Worm (Caenorhabditis elegans) whole organism, L1 larva: ENCODE measurements around the gene tftc-3.

Experiments used
- C34B4.2 ChIP-seq: sonication (generic microtip); optimal IDR thresholded peaks from 2 replicates; lab custom pipeline; 2017; ENCODE audit warnings: mild to moderate bottlenecking, missing genetic modification characterization, missing compliant biosample characterization
- aha-1 ChIP-seq: fragments of 150-350 bp; optimal IDR thresholded peaks from 2 replicates; lab custom pipeline; 2014; ENCODE audit warnings: missing biosample characterization, missing genetic modification characterization
- blmp-1 ChIP-seq: fragments of 150-350 bp; optimal IDR thresholded peaks from 2 replicates; lab custom pipeline; 2014; ENCODE audit warnings: missing biosample characterization, missing genetic modification characterization
- ceh-63 ChIP-seq: fragments of 200-800 bp; sonication (Bioruptor generic); optimal IDR thresholded peaks from 2 replicates; lab custom pipeline; 2018; ENCODE audit warnings: mild to moderate bottlenecking, missing genetic modification characterization, missing compliant biosample characterization
- ceh-82 ChIP-seq, 3 experiments: fragments of 150-350 bp in 1 of 3; sonication (generic microtip) in 2 of 3; optimal IDR thresholded peaks; 2 replicates each; lab custom pipeline; 2014 to 2017; ENCODE audit warnings: missing biosample characterization in 3 of 3, missing genetic modification characterization in 3 of 3
- ceh-90 ChIP-seq: sonication (generic microtip); optimal IDR thresholded peaks from 2 replicates; lab custom pipeline; 2016; ENCODE audit warnings: missing genetic modification characterization, missing compliant biosample characterization
- dpl-1 ChIP-seq, 3 experiments: fragments of 150-350 bp in 2 of 3; sonication (generic microtip) in 1 of 3; optimal IDR thresholded peaks; 2 replicates each; lab custom pipeline; 2014 to 2017; ENCODE audit warnings: missing biosample characterization in 3 of 3, missing genetic modification characterization in 3 of 3, missing genetic modification reagents in 3 of 3
- dsc-1 ChIP-seq: sonication (generic microtip); optimal IDR thresholded peaks from 2 replicates; lab custom pipeline; 2016; ENCODE audit warnings: mild to moderate bottlenecking, missing genetic modification characterization, missing compliant biosample characterization
- efl-1 ChIP-seq, 4 experiments: fragments of 150-350 bp; optimal IDR thresholded peaks in 3 of 4; peaks in 1 of 4; 1 replicate in 1 of 4; 2 replicates in 3 of 4; lab custom pipeline; 2014; ENCODE audit warnings: missing biosample characterization in 2 of 4, missing genetic modification characterization in 2 of 4, missing genetic modification reagents in 2 of 4
- efl-3 ChIP-seq: fragments of 200-800 bp; sonication (Bioruptor generic); optimal IDR thresholded peaks from 2 replicates; lab custom pipeline; 2018; ENCODE audit warnings: mild to moderate bottlenecking, missing genetic modification characterization, missing compliant biosample characterization
- egl-13 ChIP-seq: sonication (generic microtip); optimal IDR thresholded peaks from 2 replicates; lab custom pipeline; 2016; ENCODE audit warnings: missing genotype, missing genetic modification reagents, missing genetic modification characterization, missing compliant biosample characterization
- egl-27 ChIP-seq, 2 experiments: fragments of 150-350 bp in 1 of 2; sonication (generic microtip); optimal IDR thresholded peaks; 3 replicates each; lab custom pipeline; 2017 to 2018; ENCODE audit warnings: missing biosample characterization in 2 of 2, missing genetic modification characterization in 2 of 2, missing genetic modification reagents in 2 of 2
- elt-2 ChIP-seq: sonication (generic microtip); optimal IDR thresholded peaks from 2 replicates; lab custom pipeline; 2016; ENCODE audit warnings: missing genetic modification characterization, mild to moderate bottlenecking, inconsistent platforms, missing compliant biosample characterization, missing genetic modification reagents
- elt-3 ChIP-seq, 6 experiments: fragments of 150-350 bp in 1 of 6; sonication (generic microtip); optimal IDR thresholded peaks; 2 replicates each; lab custom pipeline; 2017 to 2018; ENCODE audit warnings: missing biosample characterization in 6 of 6, missing genetic modification characterization in 6 of 6, inconsistent platforms in 1 of 6
- fkh-10 ChIP-seq: sonication (generic microtip); optimal IDR thresholded peaks from 2 replicates; lab custom pipeline; 2017; ENCODE audit warnings: missing biosample characterization, missing genetic modification reagents, missing genetic modification characterization
- hlh-17 ChIP-seq: fragments of 200-800 bp; sonication (Bioruptor generic); optimal IDR thresholded peaks from 2 replicates; lab custom pipeline; 2018; ENCODE audit warnings: missing genetic modification characterization, mild to moderate bottlenecking, missing compliant biosample characterization, moderate library complexity, borderline replicate concordance
- isw-1 ChIP-seq: fragments of 200-800 bp; sonication (Bioruptor generic); IDR thresholded peaks from 2 replicates; pipeline ENCODE4 v1.3.6; 2022; ENCODE audit warnings: missing genetic modification characterization, missing compliant biosample characterization
- jun-1 ChIP-seq: fragments of 150-350 bp; optimal IDR thresholded peaks from 2 replicates; lab custom pipeline; 2014; ENCODE audit warnings: missing biosample characterization, missing genetic modification reagents, missing genetic modification characterization
- lin-13 ChIP-seq: fragments of 150-350 bp; optimal IDR thresholded peaks from 2 replicates; lab custom pipeline; 2014; ENCODE audit warnings: missing biosample characterization, missing genetic modification reagents, missing genetic modification characterization
- lin-14 ChIP-seq: fragments of 200-800 bp; sonication (Bioruptor generic); optimal IDR thresholded peaks from 2 replicates; lab custom pipeline; 2018; ENCODE audit warnings: mild to moderate bottlenecking, missing genetic modification characterization, moderate library complexity, missing compliant biosample characterization
- lin-35 ChIP-seq, 2 experiments: fragments of 150-350 bp; optimal IDR thresholded peaks; 2 replicates each; lab custom pipeline; 2014; ENCODE audit warnings: missing biosample characterization in 2 of 2, missing genetic modification characterization in 2 of 2, missing genetic modification reagents in 2 of 2
- lsy-2 ChIP-seq, 2 experiments: fragments of 150-350 bp; optimal IDR thresholded peaks; 2 replicates each; lab custom pipeline; 2014; ENCODE audit warnings: missing biosample characterization in 2 of 2, missing genetic modification characterization in 2 of 2
- mef-2 ChIP-seq: fragments of 150-350 bp; optimal IDR thresholded peaks from 2 replicates; lab custom pipeline; 2014; ENCODE audit warnings: missing biosample characterization, missing genetic modification characterization
- nhr-11 ChIP-seq: fragments of 150-350 bp; optimal IDR thresholded peaks from 2 replicates; lab custom pipeline; 2014; ENCODE audit warnings: missing biosample characterization, missing genetic modification characterization
- nhr-20 ChIP-seq: sonication (generic microtip); optimal IDR thresholded peaks from 2 replicates; lab custom pipeline; 2016; ENCODE audit warnings: mild to moderate bottlenecking, missing genetic modification characterization, missing compliant biosample characterization
- nhr-71 ChIP-seq: sonication (generic microtip); optimal IDR thresholded peaks from 2 replicates; lab custom pipeline; 2016; ENCODE audit warnings: mild to moderate bottlenecking, missing genetic modification characterization, moderate library complexity, missing compliant biosample characterization
- nhr-76 ChIP-seq: sonication (generic microtip); optimal IDR thresholded peaks from 2 replicates; lab custom pipeline; 2017; ENCODE audit warnings: missing biosample characterization, missing genetic modification characterization
- nhr-84 ChIP-seq: sonication (generic microtip); optimal IDR thresholded peaks from 2 replicates; lab custom pipeline; 2017; ENCODE audit warnings: missing biosample characterization, missing genetic modification characterization
- nhr-85 ChIP-seq: sonication (generic microtip); peaks from one replicate; lab custom pipeline; 2016; ENCODE audit warnings: missing genetic modification characterization, inconsistent platforms, missing compliant biosample characterization
- rnt-1 ChIP-seq: sonication (generic microtip); optimal IDR thresholded peaks from 2 replicates; lab custom pipeline; 2016; ENCODE audit warnings: mild to moderate bottlenecking, missing genetic modification characterization, moderate library complexity, missing compliant biosample characterization
- skn-1 ChIP-seq: fragments of 150-350 bp; optimal IDR thresholded peaks from 2 replicates; lab custom pipeline; 2014; ENCODE audit warnings: missing biosample characterization, missing genetic modification characterization
- snu-23 ChIP-seq: sonication (generic microtip); optimal IDR thresholded peaks from 2 replicates; lab custom pipeline; 2016; ENCODE audit warnings: missing genetic modification characterization, missing compliant biosample characterization
- sup-37 ChIP-seq: fragments of 200-800 bp; sonication (Bioruptor generic); optimal IDR thresholded peaks from 2 replicates; lab custom pipeline; 2018; ENCODE audit warnings: mild to moderate bottlenecking, missing genetic modification characterization, missing compliant biosample characterization
- unc-62 ChIP-seq: fragments of 150-350 bp; optimal IDR thresholded peaks from 2 replicates; lab custom pipeline; 2014; ENCODE audit warnings: missing biosample characterization, missing genetic modification reagents, missing genetic modification characterization
- unc-98 ChIP-seq: fragments of 200-800 bp; sonication (Bioruptor generic); IDR thresholded peaks from 2 replicates; pipeline ENCODE4 v1.3.6; 2022; ENCODE audit warnings: missing genetic modification characterization, missing compliant biosample characterization
- vab-15 ChIP-seq: sonication (generic microtip); optimal IDR thresholded peaks from 2 replicates; lab custom pipeline; 2017; ENCODE audit warnings: missing genotype, mild to moderate bottlenecking, missing genetic modification characterization, missing compliant biosample characterization
- xbp-1 ChIP-seq: sonication (generic microtip); optimal IDR thresholded peaks from 2 replicates; lab custom pipeline; 2016; ENCODE audit warnings: missing genetic modification characterization, missing compliant biosample characterization
- zag-1 ChIP-seq: fragments of 150-350 bp; optimal IDR thresholded peaks from 2 replicates; lab custom pipeline; 2014; ENCODE audit warnings: missing biosample characterization, missing genetic modification characterization
- ztf-4 ChIP-seq: fragments of 150-350 bp; optimal IDR thresholded peaks from 2 replicates; lab custom pipeline; 2014; ENCODE audit warnings: missing biosample characterization, missing genetic modification characterization

The tftc-3 gene

DNA sequence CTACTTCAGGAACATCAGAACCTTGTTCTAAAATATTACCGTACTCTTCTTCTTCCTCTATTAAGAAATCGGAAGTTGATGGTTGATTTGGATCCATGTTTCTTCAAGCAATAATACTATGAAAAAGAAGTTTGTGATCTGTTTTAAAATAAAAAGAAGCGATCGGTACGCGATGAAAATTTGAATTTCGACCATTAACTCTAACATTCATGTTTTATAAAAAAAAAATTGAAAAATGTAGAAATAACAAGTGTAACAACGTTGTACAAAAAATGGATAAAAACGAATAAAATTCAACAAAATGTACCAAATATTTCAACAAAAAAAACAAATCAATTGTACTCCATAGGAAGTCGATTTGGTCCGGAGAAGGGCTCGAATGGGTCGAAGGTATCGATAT, at the start of gene tftc-3:
Gene tftc-3, minus strand, starts transcription at position 101 of the 400 bp plus-strand sequence.
- TF ChIP-seq mef-2 (no peak), C34B4.2 (tag; lab: Kevin White, UChicago) (no peak), zag-1 (tag; lab: Kevin White, UChicago) (no peak), nhr-76 (tag; lab: Kevin White, UChicago) (no peak), ceh-90 (tag; lab: Kevin White, UChicago) (no peak), fkh-10 (GFP tag; lab: Kevin White, UChicago) (no peak), snu-23 (GFP tag; lab: Kevin White, UChicago) (no peak), unc-98 (GFP tag; lab: Robert Waterston, UW) (no peak), isw-1 (GFP tag; lab: Robert Waterston, UW) (no peak), egl-13 (tag; lab: Kevin White, UChicago) (no peak), dsc-1 (no peak), xbp-1 (tag; lab: Kevin White, UChicago) (no peak), nhr-84 (tag; lab: Kevin White, UChicago) (no peak)
- TF ChIP-seq, all 84 proteins: peak for 0

- TF ChIP-seq zag-1 (tag; lab: Kevin White, UChicago): no peak
- TF ChIP-seq elt-3 (tag; optimal IDR thresholded peaks at IDR 0.05; lab: Kevin White, UChicago): no peak
- no peak for TF ChIP-seq lin-13
- no peak for TF ChIP-seq efl-1 (optimal IDR thresholded peaks at IDR 0.05; lab: Kevin White, UChicago)
- TF ChIP-seq efl-1 (GFP tag; optimal IDR thresholded peaks at IDR 0.05 in 1 of 2; lab: Kevin White, UChicago): peak in 1 of 2 experiments; percentile 39
- peak; percentile 70 for TF ChIP-seq elt-2 (tag; lab: Kevin White, UChicago)
- TF ChIP-seq ceh-63: no peak
- TF ChIP-seq C34B4.2 (tag; lab: Kevin White, UChicago): no peak
- no peak for TF ChIP-seq sup-37 (GFP tag; lab: Kevin White, UChicago)
- no peak for TF ChIP-seq isw-1 (GFP tag; lab: Robert Waterston, UW)
- TF ChIP-seq ztf-4: no peak
- no peak for TF ChIP-seq hlh-17 (GFP tag; lab: Kevin White, UChicago)
- TF ChIP-seq nhr-76 (tag; lab: Kevin White, UChicago): no peak
- peak in 1 of 2 experiments; percentile 32 for TF ChIP-seq lin-35 (GFP tag; optimal IDR thresholded peaks at IDR 0.05; lab: Kevin White, UChicago)
- no peak for TF ChIP-seq rnt-1
- TF ChIP-seq ceh-90 (tag; lab: Kevin White, UChicago): no peak
- no peak for TF ChIP-seq jun-1
- TF ChIP-seq lin-14: peak; percentile 17
- TF ChIP-seq dpl-1 (GFP tag; optimal IDR thresholded peaks at IDR 0.05; lab: Kevin White, UChicago): no peak
These were observed 45.9 kb upstream of the tftc-3 start, which contains the start of gene nhr-232 for ce11 chrV:10256050-10256449. nhr-232 (plus strand) TSS chrV:10256170.

- TF ChIP-seq blmp-1 (tag; lab: Kevin White, UChicago): peak; percentile 89
- TF ChIP-seq elt-2 (tag; lab: Kevin White, UChicago): peak; percentile 5
- TF ChIP-seq lin-14: peak; percentile 35
- peak in 1 of 2 experiments; percentile 26 for TF ChIP-seq efl-1 (optimal IDR thresholded peaks at IDR 0.05; lab: Kevin White, UChicago)
- TF ChIP-seq efl-1 (GFP tag; optimal IDR thresholded peaks at IDR 0.05 in 1 of 2; lab: Kevin White, UChicago): peak in 1 of 2 experiments; percentile 4
- peak; percentile 67 for TF ChIP-seq skn-1 (tag; lab: Kevin White, UChicago)
- no peak for TF ChIP-seq dsc-1
- peak in 1 of 2 experiments; percentile 28 for TF ChIP-seq lin-35 (GFP tag; optimal IDR thresholded peaks at IDR 0.05; lab: Kevin White, UChicago)
- no peak for TF ChIP-seq nhr-11 (tag; lab: Kevin White, UChicago)
- peak; percentile 10 for TF ChIP-seq nhr-20 (tag; lab: Kevin White, UChicago)
- TF ChIP-seq ceh-82 (tag; optimal IDR thresholded peaks at IDR 0.05; lab: Kevin White, UChicago): peak in 1 of 3 experiments; percentile 3
- TF ChIP-seq lsy-2 (tag; optimal IDR thresholded peaks at IDR 0.05; lab: Kevin White, UChicago): peak in 1 of 2 experiments; percentile 52
These were observed 44.9 kb upstream of the tftc-3 start, which contains the start of gene rop-1 for ce11 chrV:10255005-10255472. rop-1 (minus strand) TSS chrV:10255055.

DNA sequence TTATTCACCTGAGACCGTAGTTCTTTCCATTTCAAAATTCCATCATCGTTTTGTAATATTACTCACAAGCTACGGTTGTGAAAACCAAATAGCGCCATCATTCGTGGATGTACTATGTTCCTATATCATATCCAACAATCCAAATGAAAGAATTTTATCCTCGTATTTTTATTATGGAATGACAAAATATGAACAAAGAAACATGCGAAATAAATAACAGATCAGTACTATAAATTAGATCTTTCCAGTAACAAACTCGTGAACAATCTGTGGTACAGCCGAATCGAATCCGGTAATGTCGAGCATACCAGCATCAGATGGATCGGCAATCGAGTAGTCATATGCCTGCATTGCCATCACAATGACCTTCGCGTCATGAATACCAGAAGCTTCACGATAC, 42.5 kb upstream of the tftc-3 start:
- TF ChIP-seq vab-15 (tag; lab: Kevin White, UChicago) (no peak), nhr-71 (tag; lab: Kevin White, UChicago) (no peak), blmp-1 (tag; lab: Kevin White, UChicago) (no peak), egl-27 (tag; optimal IDR thresholded peaks at IDR 0.05; lab: Kevin White, UChicago) (no peak), sup-37 (GFP tag; lab: Kevin White, UChicago) (no peak), unc-62 (GFP tag; lab: Kevin White, UChicago) (no peak), aha-1 (no peak), elt-2 (tag; lab: Kevin White, UChicago) (no peak), C34B4.2 (tag; lab: Kevin White, UChicago) (no peak), nhr-11 (tag; lab: Kevin White, UChicago) (no peak), xbp-1 (tag; lab: Kevin White, UChicago) (no peak), hlh-17 (GFP tag; lab: Kevin White, UChicago) (no peak), efl-3 (GFP tag; lab: Kevin White, UChicago) (no peak), nhr-85 (tag; lab: Kevin White, UChicago) (no peak), isw-1 (GFP tag; lab: Robert Waterston, UW) (no peak)
- TF ChIP-seq, all 84 proteins: peak for 0
